Fruit fly (Drosophila melanogaster) whole organism, pupa: ENCODE results near the gene lectin-33A.

ENCODE experiments used
- CG12605 ChIP-seq: fragments of 200-800 bp; sonication (Bioruptor generic); IDR thresholded peaks from 2 replicates; pipeline ENCODE4 v1.3.6; 2022; ENCODE audit warnings: missing biosample characterization, missing genetic modification characterization
- CG15710 ChIP-seq: fragments of 200-800 bp; sonication (Bioruptor generic); optimal IDR thresholded peaks from 2 replicates; lab custom pipeline; 2018; ENCODE audit warnings: missing biosample characterization, mild to moderate bottlenecking, missing genetic modification characterization, moderate library complexity
- CG34367 ChIP-seq: fragments of 200-800 bp; sonication (Bioruptor generic); optimal IDR thresholded peaks from 2 replicates; lab custom pipeline; 2018; ENCODE audit warnings: missing biosample characterization, mild to moderate bottlenecking, missing genetic modification characterization
- CG4496 ChIP-seq: fragments of 200-800 bp; sonication (Bioruptor generic); IDR thresholded peaks from 3 replicates; pipeline ENCODE4 v1.3.6; 2022; ENCODE audit warnings: missing biosample characterization, missing genetic modification characterization
- CG8159 ChIP-seq: fragments of 200-800 bp; sonication (Bioruptor generic); optimal IDR thresholded peaks from 3 replicates; lab custom pipeline; 2018; ENCODE audit warnings: missing biosample characterization, mild to moderate bottlenecking, missing genetic modification characterization, moderate library complexity
- D1 ChIP-seq: fragments of 200-800 bp; sonication (Bioruptor generic); optimal IDR thresholded peaks from 2 replicates; lab custom pipeline; 2018; ENCODE audit warnings: missing biosample characterization, mild to moderate bottlenecking, missing genetic modification characterization, moderate library complexity
- EcR ChIP-seq: fragments of 200-800 bp; sonication (Bioruptor generic); optimal IDR thresholded peaks from 3 replicates; lab custom pipeline; 2019; ENCODE audit warnings: missing biosample characterization, missing genetic modification characterization, mild to moderate bottlenecking, moderate library complexity, missing genetic modification reagents
- Ets98B ChIP-seq: fragments of 200-800 bp; sonication (Bioruptor generic); IDR thresholded peaks from 2 replicates; pipeline ENCODE4 v1.3.6; 2022; ENCODE audit warnings: missing biosample characterization, missing genetic modification characterization
- Pif1B ChIP-seq: fragments of 200-800 bp; sonication (Bioruptor generic); optimal IDR thresholded peaks from 3 replicates; lab custom pipeline; 2016; ENCODE audit warnings: missing biosample characterization, missing genetic modification characterization
- Snoo ChIP-seq: fragments of 200-800 bp; sonication (Bioruptor generic); optimal IDR thresholded peaks from 3 replicates; lab custom pipeline; 2017; ENCODE audit warnings: missing biosample characterization, mild to moderate bottlenecking, missing genetic modification characterization, inconsistent platforms
- gl ChIP-seq: fragments of 200-800 bp; sonication (Bioruptor generic); optimal IDR thresholded peaks from 2 replicates; lab custom pipeline; 2018; ENCODE audit warnings: missing biosample characterization, mild to moderate bottlenecking, missing genetic modification characterization

dm6 chr2L:11022804-11023203, 20.9 kb downstream of the lectin-33A start:
- TF ChIP-seq EcR (GFP tag; lab: Kevin White, UChicago) (no peak), Pif1B (GFP tag; lab: Kevin White, UChicago) (no peak), CG4496 (no peak), Snoo (no peak), CG8159 (tag; lab: Kevin White, UChicago) (peak; percentile 19), gl (no peak), CG15710 (no peak), D1 (tag; lab: Kevin White, UChicago) (no peak), Ets98B (GFP tag; lab: Robert Waterston, UW) (no peak), CG34367 (tag; lab: Kevin White, UChicago) (no peak), CG12605 (GFP tag; lab: Robert Waterston, UW) (no peak)
